Worm (Caenorhabditis elegans) whole organism, L1 larva: ENCODE data around the gene bud-13.

Source experiments
- Y116A8C.19 ChIP-seq: sonication (generic microtip); optimal IDR thresholded peaks from 2 replicates; lab custom pipeline; 2016; ENCODE audit warnings: missing compliant biosample characterization, missing genetic modification characterization, borderline replicate concordance
- alr-1 ChIP-seq: fragments of 200-800 bp; sonication (Bioruptor generic); optimal IDR thresholded peaks from 2 replicates; lab custom pipeline; 2018; ENCODE audit warnings: borderline replicate concordance, mild to moderate bottlenecking, missing genetic modification characterization, missing compliant biosample characterization
- blmp-1 ChIP-seq: fragments of 150-350 bp; optimal IDR thresholded peaks from 2 replicates; lab custom pipeline; 2014; ENCODE audit warnings: missing biosample characterization, missing genetic modification characterization
- ceh-63 ChIP-seq: fragments of 200-800 bp; sonication (Bioruptor generic); optimal IDR thresholded peaks from 2 replicates; lab custom pipeline; 2018; ENCODE audit warnings: mild to moderate bottlenecking, missing genetic modification characterization, missing compliant biosample characterization
- ceh-8 ChIP-seq: fragments of 200-800 bp; sonication (Bioruptor generic); optimal IDR thresholded peaks from 2 replicates; lab custom pipeline; 2018; ENCODE audit warnings: mild to moderate bottlenecking, missing genetic modification characterization, moderate library complexity, missing compliant biosample characterization
- ceh-90 ChIP-seq: sonication (generic microtip); optimal IDR thresholded peaks from 2 replicates; lab custom pipeline; 2016; ENCODE audit warnings: missing genetic modification characterization, missing compliant biosample characterization
- ces-1 ChIP-seq: fragments of 150-350 bp; optimal IDR thresholded peaks from 2 replicates; lab custom pipeline; 2014; ENCODE audit warnings: missing biosample characterization, missing genetic modification reagents, missing genetic modification characterization
- dpl-1 ChIP-seq, 3 experiments: fragments of 150-350 bp in 2 of 3; sonication (generic microtip) in 1 of 3; optimal IDR thresholded peaks; 2 replicates each; lab custom pipeline; 2014 to 2017; ENCODE audit warnings: missing biosample characterization in 3 of 3, missing genetic modification characterization in 3 of 3, missing genetic modification reagents in 3 of 3
- dsc-1 ChIP-seq: sonication (generic microtip); optimal IDR thresholded peaks from 2 replicates; lab custom pipeline; 2016; ENCODE audit warnings: mild to moderate bottlenecking, missing genetic modification characterization, missing compliant biosample characterization
- efl-1 ChIP-seq, 4 experiments: fragments of 150-350 bp; optimal IDR thresholded peaks in 3 of 4; peaks in 1 of 4; 1 replicate in 1 of 4; 2 replicates in 3 of 4; lab custom pipeline; 2014; ENCODE audit warnings: missing biosample characterization in 2 of 4, missing genetic modification characterization in 2 of 4, missing genetic modification reagents in 2 of 4
- elt-2 ChIP-seq: sonication (generic microtip); optimal IDR thresholded peaks from 2 replicates; lab custom pipeline; 2016; ENCODE audit warnings: missing genetic modification characterization, mild to moderate bottlenecking, inconsistent platforms, missing compliant biosample characterization, missing genetic modification reagents
- ets-5 ChIP-seq: fragments of 200-800 bp; sonication (Bioruptor generic); IDR thresholded peaks from 2 replicates; pipeline ENCODE4 v1.3.6; 2022; ENCODE audit warnings: missing genetic modification characterization, missing compliant biosample characterization
- fkh-10 ChIP-seq: sonication (generic microtip); optimal IDR thresholded peaks from 2 replicates; lab custom pipeline; 2017; ENCODE audit warnings: missing biosample characterization, missing genetic modification reagents, missing genetic modification characterization
- fkh-8 ChIP-seq: sonication (generic microtip); optimal IDR thresholded peaks from 2 replicates; lab custom pipeline; 2016; ENCODE audit warnings: mild to moderate bottlenecking, missing genetic modification characterization, missing compliant biosample characterization
- hlh-17 ChIP-seq: fragments of 200-800 bp; sonication (Bioruptor generic); optimal IDR thresholded peaks from 2 replicates; lab custom pipeline; 2018; ENCODE audit warnings: missing genetic modification characterization, mild to moderate bottlenecking, missing compliant biosample characterization, moderate library complexity, borderline replicate concordance
- irx-1 ChIP-seq: sonication (generic microtip); optimal IDR thresholded peaks from 2 replicates; lab custom pipeline; 2016; ENCODE audit warnings: missing genetic modification characterization, missing compliant biosample characterization
- jun-1 ChIP-seq: fragments of 150-350 bp; optimal IDR thresholded peaks from 2 replicates; lab custom pipeline; 2014; ENCODE audit warnings: missing biosample characterization, missing genetic modification reagents, missing genetic modification characterization
- lin-14 ChIP-seq: fragments of 200-800 bp; sonication (Bioruptor generic); optimal IDR thresholded peaks from 2 replicates; lab custom pipeline; 2018; ENCODE audit warnings: mild to moderate bottlenecking, missing genetic modification characterization, moderate library complexity, missing compliant biosample characterization
- lin-35 ChIP-seq, 2 experiments: fragments of 150-350 bp; optimal IDR thresholded peaks; 2 replicates each; lab custom pipeline; 2014; ENCODE audit warnings: missing biosample characterization in 2 of 2, missing genetic modification characterization in 2 of 2, missing genetic modification reagents in 2 of 2
- lir-3 ChIP-seq: sonication (generic microtip); optimal IDR thresholded peaks from 2 replicates; lab custom pipeline; 2016; ENCODE audit warnings: mild to moderate bottlenecking, missing genetic modification characterization, moderate library complexity, missing compliant biosample characterization; ENCODE audit not compliant: poor library complexity
- lsy-2 ChIP-seq, 2 experiments: fragments of 150-350 bp; optimal IDR thresholded peaks; 2 replicates each; lab custom pipeline; 2014; ENCODE audit warnings: missing biosample characterization in 2 of 2, missing genetic modification characterization in 2 of 2
- mab-9 ChIP-seq: fragments of 200-800 bp; sonication (Bioruptor generic); IDR thresholded peaks from 2 replicates; pipeline ENCODE4 v1.3.6; 2022; ENCODE audit warnings: missing genetic modification reagents, missing genetic modification characterization, missing compliant biosample characterization
- nhr-12 ChIP-seq: sonication (generic microtip); optimal IDR thresholded peaks from 2 replicates; lab custom pipeline; 2017; ENCODE audit warnings: missing biosample characterization, missing genetic modification characterization
- nhr-19 ChIP-seq: fragments of 200-800 bp; sonication (Bioruptor generic); conservative IDR thresholded peaks from 2 replicates; pipeline ENCODE4 v1.3.6; 2022; ENCODE audit warnings: missing genetic modification characterization, missing compliant biosample characterization
- nhr-47 ChIP-seq: sonication (generic microtip); optimal IDR thresholded peaks from 2 replicates; lab custom pipeline; 2016; ENCODE audit warnings: mild to moderate bottlenecking, missing genetic modification characterization, moderate library complexity, missing compliant biosample characterization
- nhr-71 ChIP-seq: sonication (generic microtip); optimal IDR thresholded peaks from 2 replicates; lab custom pipeline; 2016; ENCODE audit warnings: mild to moderate bottlenecking, missing genetic modification characterization, moderate library complexity, missing compliant biosample characterization
- nhr-76 ChIP-seq: sonication (generic microtip); optimal IDR thresholded peaks from 2 replicates; lab custom pipeline; 2017; ENCODE audit warnings: missing biosample characterization, missing genetic modification characterization
- nhr-90 ChIP-seq: sonication (generic microtip); optimal IDR thresholded peaks from 2 replicates; lab custom pipeline; 2016; ENCODE audit warnings: mild to moderate bottlenecking, missing genetic modification characterization, missing compliant biosample characterization; ENCODE audit not compliant: poor library complexity
- pag-3 ChIP-seq: sonication (generic microtip); optimal IDR thresholded peaks from 2 replicates; lab custom pipeline; 2017; ENCODE audit warnings: missing genetic modification characterization, mild to moderate bottlenecking, missing compliant biosample characterization, antibody characterized with exemption, borderline replicate concordance; ENCODE audit not compliant: insufficient read depth
- pqm-1 ChIP-seq: sonication (generic microtip); optimal IDR thresholded peaks from 3 replicates; lab custom pipeline; 2017; ENCODE audit warnings: missing biosample characterization, missing genetic modification characterization
- skn-1 ChIP-seq: fragments of 150-350 bp; optimal IDR thresholded peaks from 2 replicates; lab custom pipeline; 2014; ENCODE audit warnings: missing biosample characterization, missing genetic modification characterization
- snu-23 ChIP-seq: sonication (generic microtip); optimal IDR thresholded peaks from 2 replicates; lab custom pipeline; 2016; ENCODE audit warnings: missing genetic modification characterization, missing compliant biosample characterization
- sox-4 ChIP-seq: sonication (generic microtip); optimal IDR thresholded peaks from 2 replicates; lab custom pipeline; 2016; ENCODE audit warnings: missing genetic modification characterization, missing compliant biosample characterization
- sptf-1 ChIP-seq: fragments of 150-350 bp; optimal IDR thresholded peaks from 2 replicates; lab custom pipeline; 2014; ENCODE audit warnings: missing biosample characterization, missing genetic modification characterization
- sup-37 ChIP-seq: fragments of 200-800 bp; sonication (Bioruptor generic); optimal IDR thresholded peaks from 2 replicates; lab custom pipeline; 2018; ENCODE audit warnings: mild to moderate bottlenecking, missing genetic modification characterization, missing compliant biosample characterization
- tbx-2 ChIP-seq: sonication (generic microtip); optimal IDR thresholded peaks from 2 replicates; lab custom pipeline; 2016; ENCODE audit warnings: missing genetic modification characterization, missing compliant biosample characterization
- tlp-1 ChIP-seq: fragments of 150-350 bp; optimal IDR thresholded peaks from 2 replicates; lab custom pipeline; 2014; ENCODE audit warnings: missing biosample characterization, missing genetic modification characterization
- unc-30 ChIP-seq: sonication (generic microtip); optimal IDR thresholded peaks from 2 replicates; lab custom pipeline; 2017; ENCODE audit warnings: missing biosample characterization, missing genetic modification characterization
- unc-98 ChIP-seq: fragments of 200-800 bp; sonication (Bioruptor generic); IDR thresholded peaks from 2 replicates; pipeline ENCODE4 v1.3.6; 2022; ENCODE audit warnings: missing genetic modification characterization, missing compliant biosample characterization
- xbp-1 ChIP-seq: sonication (generic microtip); optimal IDR thresholded peaks from 2 replicates; lab custom pipeline; 2016; ENCODE audit warnings: missing genetic modification characterization, missing compliant biosample characterization
- zip-4 ChIP-seq: fragments of 200-800 bp; sonication (Bioruptor generic); optimal IDR thresholded peaks from 2 replicates; lab custom pipeline; 2018; ENCODE audit warnings: mild to moderate bottlenecking, missing genetic modification characterization, moderate library complexity, missing compliant biosample characterization
- ztf-11 ChIP-seq, 2 experiments: sonication (generic microtip); optimal IDR thresholded peaks; 2 replicates each; lab custom pipeline; 2016 to 2017; ENCODE audit warnings: missing genetic modification characterization in 2 of 2, missing biosample characterization in 1 of 2, missing compliant biosample characterization in 1 of 2

bud-13 gene

ce11 chrIII:8974835-8975234, 7.3 kb upstream of the bud-13 start:
- TF ChIP-seq nhr-71 (tag; lab: Kevin White, UChicago), result peak; percentile 19
- peak; percentile 28 for TF ChIP-seq blmp-1 (tag; lab: Kevin White, UChicago)
- no peak for TF ChIP-seq skn-1 (tag; lab: Kevin White, UChicago)
- TF ChIP-seq, all 84 proteins: peak for 2

ce11 chrIII:8973826-8974225, 6.3 kb upstream of the bud-13 start, which contains the start of gene R08D7.5:
Gene R08D7.5, plus strand, starts transcription at chrIII:8974126.
- TF ChIP-seq ceh-90 (tag; lab: Kevin White, UChicago) (no peak), ceh-63 (GFP tag; lab: Kevin White, UChicago) (no peak), jun-1 (tag; lab: Kevin White, UChicago) (no peak), sptf-1 (no peak), lir-3 (tag; lab: Kevin White, UChicago) (no peak)
- TF ChIP-seq, all 84 proteins: peak for 0

ce11 chrIII:8973163-8973562, 5.6 kb upstream of the bud-13 start:
- TF ChIP-seq lin-14 (GFP tag; lab: Kevin White, UChicago) (peak; percentile 56), snu-23 (GFP tag; lab: Kevin White, UChicago) (no peak), irx-1 (tag; lab: Kevin White, UChicago) (no peak), mab-9 (GFP tag; lab: Robert Waterston, UW) (no peak), nhr-19 (GFP tag; lab: Robert Waterston, UW) (no peak), ceh-63 (GFP tag; lab: Kevin White, UChicago) (no peak), nhr-12 (tag; lab: Kevin White, UChicago) (no peak), tbx-2 (no peak), fkh-10 (GFP tag; lab: Kevin White, UChicago) (peak; percentile 24), efl-1 (optimal IDR thresholded peaks at IDR 0.05; lab: Kevin White, UChicago) (no peak), efl-1 (GFP tag; optimal IDR thresholded peaks at IDR 0.05 in 1 of 2; lab: Kevin White, UChicago) (peak in 1 of 2 experiments; percentile 55)

ce11 chrIII:8971255-8972020, 3.9 kb upstream of the bud-13 start, which contains the start of the genes eif-3.D and R08D7.4:
Gene eif-3.D, minus strand, starts transcription at chrIII:8971578.
Gene R08D7.4, plus strand, starts transcription at chrIII:8971892.
- TF ChIP-seq ceh-63 (GFP tag; lab: Kevin White, UChicago) (no peak), ets-5 (GFP tag; lab: Robert Waterston, UW) (no peak), pag-3 (no peak), sox-4 (tag; lab: Kevin White, UChicago) (no peak), ces-1 (GFP tag; lab: Kevin White, UChicago) (no peak), lir-3 (tag; lab: Kevin White, UChicago) (peak; percentile 47), nhr-71 (tag; lab: Kevin White, UChicago) (peak; percentile 77), skn-1 (tag; lab: Kevin White, UChicago) (peak; percentile 50), alr-1 (tag; lab: Kevin White, UChicago) (peak; percentile 91), irx-1 (tag; lab: Kevin White, UChicago) (peak; percentile 64), nhr-76 (no peak), zip-4 (GFP tag; lab: Kevin White, UChicago) (peak; percentile 43), unc-30 (no peak), hlh-17 (no peak), elt-2 (no peak), pqm-1 (tag; lab: Kevin White, UChicago) (no peak), fkh-8 (tag; lab: Kevin White, UChicago) (no peak), Y116A8C.19 (tag; lab: Kevin White, UChicago) (no peak), sup-37 (no peak), sptf-1 (no peak), dsc-1 (tag; lab: Kevin White, UChicago) (peak; percentile 60), nhr-47 (tag; lab: Kevin White, UChicago) (peak; percentile 74), tlp-1 (tag; lab: Kevin White, UChicago) (no peak), fkh-10 (GFP tag; lab: Kevin White, UChicago) (no peak), nhr-90 (tag; lab: Kevin White, UChicago) (peak; percentile 57), lin-35 (GFP tag; optimal IDR thresholded peaks at IDR 0.05; lab: Kevin White, UChicago) (peak; percentile 71 to 81), ceh-8 (no peak), xbp-1 (tag; lab: Kevin White, UChicago) (peak; percentile 59), ztf-11 (tag; optimal IDR thresholded peaks at IDR 0.05; lab: Kevin White, UChicago) (peak in 1 of 2 experiments; percentile 46), dpl-1 (GFP tag; optimal IDR thresholded peaks at IDR 0.05; lab: Kevin White, UChicago) (peak; percentile 63 to 77 (median 76)), lsy-2 (tag; optimal IDR thresholded peaks at IDR 0.05; lab: Kevin White, UChicago) (peak; percentile 77 to 86), unc-98 (GFP tag; lab: Robert Waterston, UW) (no peak)
